Worm (Caenorhabditis elegans) whole organism, young adult: ENCODE results near the gene test-1.

Source experiments
- B0261.1 ChIP-seq: sonication (generic microtip); optimal IDR thresholded peaks from 2 replicates; lab custom pipeline; 2016; ENCODE audit warnings: mild to moderate bottlenecking, missing genetic modification characterization, moderate library complexity, missing compliant biosample characterization
- B0336.3 ChIP-seq: fragments of 200-800 bp; sonication (Bioruptor generic); IDR thresholded peaks from 2 replicates; pipeline ENCODE4 v1.3.6; 2022; ENCODE audit warnings: missing genetic modification characterization, missing compliant biosample characterization
- C17E4.6 ChIP-seq: fragments of 200-800 bp; sonication (Bioruptor generic); IDR thresholded peaks from 2 replicates; pipeline ENCODE4 v1.3.6; 2022; ENCODE audit warnings: missing genetic modification reagents, missing genetic modification characterization, missing compliant biosample characterization
- D2030.7 ChIP-seq: fragments of 200-800 bp; sonication (Bioruptor generic); IDR thresholded peaks from 2 replicates; pipeline ENCODE4 v1.3.6; 2022; ENCODE audit warnings: missing genetic modification reagents, missing genetic modification characterization, missing compliant biosample characterization
- F10E7.11 ChIP-seq: sonication (generic microtip); optimal IDR thresholded peaks from 2 replicates; lab custom pipeline; 2017; ENCODE audit warnings: mild to moderate bottlenecking, missing genetic modification characterization, moderate library complexity, missing compliant biosample characterization
- F23B12.7 ChIP-seq: sonication (generic microtip); optimal IDR thresholded peaks from 2 replicates; lab custom pipeline; 2017; ENCODE audit warnings: missing genetic modification characterization, mild to moderate bottlenecking, missing compliant biosample characterization, antibody characterized with exemption, moderate library complexity; ENCODE audit not compliant: insufficient read depth
- F55B11.4 ChIP-seq: sonication (generic microtip); optimal IDR thresholded peaks from 2 replicates; lab custom pipeline; 2016; ENCODE audit warnings: missing compliant biosample characterization, missing genetic modification characterization, borderline replicate concordance; ENCODE audit not compliant: insufficient read depth
- F57C9.4 ChIP-seq: sonication (generic microtip); optimal IDR thresholded peaks from 2 replicates; lab custom pipeline; 2017; ENCODE audit warnings: mild to moderate bottlenecking, missing genetic modification characterization, missing compliant biosample characterization
- K11D2.4 ChIP-seq: fragments of 200-800 bp; sonication (Bioruptor generic); IDR thresholded peaks from 2 replicates; pipeline ENCODE4 v1.3.6; 2022; ENCODE audit warnings: missing genetic modification reagents, missing genetic modification characterization, missing compliant biosample characterization
- K12H6.12 ChIP-seq: fragments of 200-800 bp; sonication (Bioruptor generic); optimal IDR thresholded peaks from 2 replicates; lab custom pipeline; 2018; ENCODE audit warnings: mild to moderate bottlenecking, missing genetic modification characterization, missing compliant biosample characterization
- Y53G8AR.9 ChIP-seq: fragments of 200-800 bp; sonication (Bioruptor generic); conservative IDR thresholded peaks from 2 replicates; pipeline ENCODE4 v1.3.6; 2022; ENCODE audit warnings: missing genetic modification reagents, missing genetic modification characterization, missing compliant biosample characterization
- Y67H2A.10 ChIP-seq: fragments of 200-800 bp; sonication (Bioruptor generic); conservative IDR thresholded peaks from 2 replicates; pipeline ENCODE4 v1.3.6; 2022; ENCODE audit warnings: missing genetic modification reagents, missing genetic modification characterization, missing compliant biosample characterization
- atf-7 ChIP-seq: sonication (generic microtip); optimal IDR thresholded peaks from 2 replicates; lab custom pipeline; 2017; ENCODE audit warnings: mild to moderate bottlenecking, missing genetic modification characterization, missing compliant biosample characterization
- ccch-3 ChIP-seq: fragments of 200-800 bp; sonication (Bioruptor generic); optimal IDR thresholded peaks from 2 replicates; lab custom pipeline; 2018; ENCODE audit warnings: mild to moderate bottlenecking, missing genetic modification characterization, missing compliant biosample characterization
- cebp-1 ChIP-seq, 2 experiments: fragments of 200-800 bp in 1 of 2; sonication (Bioruptor generic) in 1 of 2; sonication (generic microtip) in 1 of 2; IDR thresholded peaks in 1 of 2; optimal IDR thresholded peaks in 1 of 2; 2 replicates each; pipeline versions ENCODE4 v1.3.6 to Lab custom; 2017 to 2022; ENCODE audit warnings: missing compliant biosample characterization in 2 of 2, missing genetic modification characterization in 2 of 2, mild to moderate bottlenecking in 1 of 2, missing genetic modification reagents in 1 of 2, moderate library complexity in 1 of 2
- ceh-100 ChIP-seq: fragments of 200-800 bp; sonication (Bioruptor generic); IDR thresholded peaks from 2 replicates; pipeline ENCODE4 v1.3.6; 2022; ENCODE audit warnings: missing genetic modification reagents, missing genetic modification characterization, missing compliant biosample characterization
- ceh-40 ChIP-seq: fragments of 200-800 bp; sonication (Bioruptor generic); IDR thresholded peaks from 2 replicates; pipeline ENCODE4 v1.3.6; 2022; ENCODE audit warnings: missing genetic modification characterization, missing compliant biosample characterization
- chd-7 ChIP-seq: sonication (generic microtip); optimal IDR thresholded peaks from 2 replicates; lab custom pipeline; 2016; ENCODE audit warnings: mild to moderate bottlenecking, missing genetic modification characterization, moderate library complexity, missing compliant biosample characterization
- dox-1 ChIP-seq: fragments of 200-800 bp; sonication (Bioruptor generic); IDR thresholded peaks from 2 replicates; pipeline ENCODE4 v1.3.6; 2022; ENCODE audit warnings: missing genetic modification reagents, missing genetic modification characterization, missing compliant biosample characterization
- ekl-4 ChIP-seq: fragments of 200-800 bp; sonication (Bioruptor generic); IDR thresholded peaks from 2 replicates; pipeline ENCODE4 v1.3.6; 2022; ENCODE audit warnings: missing genetic modification reagents, missing genetic modification characterization, missing compliant biosample characterization
- hlh-26 ChIP-seq: fragments of 200-800 bp; sonication (Bioruptor generic); conservative IDR thresholded peaks from 2 replicates; pipeline ENCODE4 v1.3.6; 2022; ENCODE audit warnings: missing genetic modification reagents, missing genetic modification characterization, missing compliant biosample characterization
- hrde-1 ChIP-seq: sonication (generic microtip); optimal IDR thresholded peaks from 2 replicates; lab custom pipeline; 2016; ENCODE audit warnings: missing genetic modification characterization, mild to moderate bottlenecking, missing compliant biosample characterization, moderate library complexity, missing genotype, missing genetic modification reagents, borderline replicate concordance
- nfyb-1 ChIP-seq: fragments of 200-800 bp; sonication (Bioruptor generic); IDR thresholded peaks from 2 replicates; pipeline ENCODE4 v1.3.6; 2022; ENCODE audit warnings: missing genetic modification reagents, missing genetic modification characterization, missing compliant biosample characterization
- nhr-120 ChIP-seq: fragments of 200-800 bp; sonication (Bioruptor generic); IDR thresholded peaks from 2 replicates; pipeline ENCODE4 v1.3.6; 2022; ENCODE audit warnings: missing genetic modification characterization, missing compliant biosample characterization
- nhr-80 ChIP-seq: sonication (generic microtip); optimal IDR thresholded peaks from 2 replicates; lab custom pipeline; 2016; ENCODE audit warnings: missing genetic modification characterization, missing compliant biosample characterization
- snpc-1.1 ChIP-seq: sonication (generic microtip); optimal IDR thresholded peaks from 2 replicates; lab custom pipeline; 2017; ENCODE audit warnings: missing genetic modification characterization, mild to moderate bottlenecking, missing compliant biosample characterization, antibody characterized with exemption, moderate library complexity, missing genotype, missing genetic modification reagents; ENCODE audit not compliant: insufficient read depth
- snpc-1.3 ChIP-seq: sonication (generic microtip); optimal IDR thresholded peaks from 2 replicates; lab custom pipeline; 2017; ENCODE audit warnings: missing genetic modification characterization, mild to moderate bottlenecking, missing compliant biosample characterization, antibody characterized with exemption, moderate library complexity, missing genotype, missing genetic modification reagents; ENCODE audit not compliant: insufficient read depth
- snpc-4 ChIP-seq, 5 experiments: fragments of 150-350 bp in 1 of 5; sonication (generic microtip) in 4 of 5; optimal IDR thresholded peaks; 2 replicates each; lab custom pipeline; 2014 to 2018; ENCODE audit warnings: missing genetic modification characterization in 5 of 5, missing biosample characterization in 3 of 5, antibody characterized with exemption in 2 of 5, mild to moderate bottlenecking in 2 of 5, missing compliant biosample characterization in 2 of 5, missing genotype in 2 of 5, moderate library complexity in 2 of 5, missing genetic modification reagents in 1 of 5
- somi-1 ChIP-seq: fragments of 200-800 bp; sonication (Bioruptor generic); optimal IDR thresholded peaks from 2 replicates; lab custom pipeline; 2018; ENCODE audit warnings: mild to moderate bottlenecking, missing genetic modification characterization, missing compliant biosample characterization
- unc-130 ChIP-seq: sonication (generic microtip); optimal IDR thresholded peaks from 2 replicates; lab custom pipeline; 2016; ENCODE audit warnings: missing genetic modification reagents, missing genetic modification characterization, missing compliant biosample characterization
- unc-62 ChIP-seq: fragments of 150-350 bp; optimal IDR thresholded peaks from 2 replicates; lab custom pipeline; 2014; ENCODE audit warnings: missing biosample characterization, missing genetic modification reagents, missing genetic modification characterization
- xnd-1 ChIP-seq: sonication (generic microtip); optimal IDR thresholded peaks from 2 replicates; lab custom pipeline; 2016; ENCODE audit warnings: missing genotype, missing genetic modification reagents, missing genetic modification characterization, missing compliant biosample characterization
- ztf-28 ChIP-seq: fragments of 200-800 bp; sonication (Bioruptor generic); IDR thresholded peaks from 2 replicates; pipeline ENCODE4 v1.3.6; 2022; ENCODE audit warnings: missing genetic modification reagents, missing genetic modification characterization, missing compliant biosample characterization
- ztf-6 ChIP-seq: fragments of 200-800 bp; sonication (Bioruptor generic); IDR thresholded peaks from 2 replicates; pipeline ENCODE4 v1.3.6; 2022; ENCODE audit warnings: missing genetic modification reagents, missing genetic modification characterization, missing compliant biosample characterization

test-1 gene

ce11 chrIV:2140543-2140942, 3.8 kb downstream of the test-1 start, which contains the start of gene C54E4.12:
Gene C54E4.12 (minus strand): TSS chrIV:2140643.
- no peak for TF ChIP-seq atf-7 (tag; lab: Kevin White, UChicago)

ce11 chrIV:2142320-2142719, 5.6 kb downstream of the test-1 start:
- TF ChIP-seq K12H6.12 (no peak), hlh-26 (GFP tag; lab: Robert Waterston, UW) (no peak), K11D2.4 (GFP tag; lab: Robert Waterston, UW) (no peak), nfyb-1 (GFP tag; lab: Robert Waterston, UW) (no peak), ceh-40 (GFP tag; lab: Robert Waterston, UW) (no peak), ekl-4 (no peak), C17E4.6 (GFP tag; lab: Robert Waterston, UW) (no peak), D2030.7 (GFP tag; lab: Robert Waterston, UW) (no peak), snpc-4 (GFP tag; optimal IDR thresholded peaks at IDR 0.05; lab: Kevin White, UChicago) (no peak), snpc-4 (tag; optimal IDR thresholded peaks at IDR 0.05; lab: Kevin White, UChicago) (no peak), snpc-1.3 (tag; lab: Kevin White, UChicago) (no peak), F55B11.4 (tag; lab: Kevin White, UChicago) (no peak), B0336.3 (no peak), nhr-80 (tag; lab: Kevin White, UChicago) (no peak)

ce11 chrIV:2149247-2149756, 12.6 kb downstream of the test-1 start, which contains the start of gene C54E4.5:
Gene C54E4.5 (minus strand): TSS chrIV:2149297.
- TF ChIP-seq unc-130 = no peak
- TF ChIP-seq cebp-1 (GFP tag; IDR thresholded peaks at IDR 0.05; lab: Robert Waterston, UW) = peak; percentile 49; the same call in 1 of the 2 replicates
- TF ChIP-seq cebp-1 (tag; optimal IDR thresholded peaks at IDR 0.05; lab: Kevin White, UChicago) = peak; percentile 84

- TF ChIP-seq xnd-1 = no peak
- TF ChIP-seq, all 124 proteins: peak for 0
These were observed 19.5 kb downstream of the test-1 start for ce11 chrIV:2156239-2156638.

ce11 chrIV:2159069-2159468, 22.3 kb downstream of the test-1 start, which contains the start of gene gcy-37:
Gene gcy-37 (minus strand): TSS chrIV:2159169.
- TF ChIP-seq nhr-120 = no peak
- TF ChIP-seq F23B12.7 (tag; lab: Kevin White, UChicago) = no peak
- TF ChIP-seq unc-62 (GFP tag; lab: Kevin White, UChicago) = no peak
- no peak for TF ChIP-seq somi-1 (GFP tag; lab: Kevin White, UChicago)

DNA sequence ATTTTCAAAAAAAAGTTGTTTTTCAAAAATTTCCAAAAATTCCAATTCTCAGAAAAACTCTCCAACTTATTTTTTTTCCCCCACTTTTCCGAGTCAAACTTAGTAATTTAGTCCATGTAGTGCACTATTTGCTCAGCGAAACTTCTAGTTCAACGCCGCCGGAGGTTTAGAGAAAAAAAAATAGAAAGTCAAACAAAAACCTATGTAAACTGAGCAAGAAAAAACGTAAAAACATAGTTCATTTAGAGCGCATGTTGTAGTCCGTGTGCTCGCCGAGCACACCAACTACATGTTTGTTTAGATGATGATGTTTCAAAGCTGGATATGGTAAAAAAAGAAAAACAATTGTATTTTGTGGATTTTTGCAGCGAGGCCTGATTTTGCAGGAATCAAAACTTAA, 25.5 kb downstream of the test-1 start:
- TF ChIP-seq F10E7.11 (tag; lab: Kevin White, UChicago) (no peak), Y67H2A.10 (no peak), hrde-1 (tag; lab: Kevin White, UChicago) (no peak), ztf-28 (GFP tag; lab: Robert Waterston, UW) (no peak), ceh-100 (GFP tag; lab: Robert Waterston, UW) (no peak), unc-130 (no peak), F57C9.4 (tag; lab: Kevin White, UChicago) (no peak), ccch-3 (GFP tag; lab: Kevin White, UChicago) (no peak), dox-1 (GFP tag; lab: Robert Waterston, UW) (no peak), chd-7 (no peak), B0261.1 (tag; lab: Kevin White, UChicago) (no peak), snpc-1.1 (tag; lab: Kevin White, UChicago) (no peak), ztf-6 (no peak), Y53G8AR.9 (GFP tag; lab: Robert Waterston, UW) (no peak)
